Worm (Caenorhabditis elegans) whole organism, early embryonic: ENCODE results near the gene gst-38.

Experiments
- B0310.2 ChIP-seq: sonication (generic microtip); optimal IDR thresholded peaks from 2 replicates; lab custom pipeline; 2016; ENCODE audit warnings: mild to moderate bottlenecking, missing genetic modification characterization, missing compliant biosample characterization
- F13C5.2 ChIP-seq: sonication (generic microtip); optimal IDR thresholded peaks from 2 replicates; lab custom pipeline; 2017; ENCODE audit warnings: mild to moderate bottlenecking, missing genetic modification characterization, inconsistent platforms, missing compliant biosample characterization
- aly-1 ChIP-seq: sonication (generic microtip); optimal IDR thresholded peaks from 2 replicates; lab custom pipeline; 2016; ENCODE audit warnings: missing genetic modification characterization, missing compliant biosample characterization
- ama-1 ChIP-seq: fragments of 150-350 bp; optimal IDR thresholded peaks from 2 replicates; lab custom pipeline; 2014
- ceh-13 ChIP-seq: fragments of 200-800 bp; sonication (Bioruptor generic); optimal IDR thresholded peaks from 2 replicates; lab custom pipeline; 2018; ENCODE audit warnings: mild to moderate bottlenecking, missing genetic modification characterization, missing compliant biosample characterization
- ceh-36 ChIP-seq: sonication (generic microtip); optimal IDR thresholded peaks from 2 replicates; lab custom pipeline; 2016; ENCODE audit warnings: missing genetic modification characterization, inconsistent platforms, missing compliant biosample characterization
- ets-7 ChIP-seq: sonication (generic microtip); optimal IDR thresholded peaks from 2 replicates; lab custom pipeline; 2016; ENCODE audit warnings: missing genotype, missing genetic modification characterization, missing compliant biosample characterization
- flt-1 ChIP-seq: fragments of 200-800 bp; sonication (Bioruptor generic); IDR thresholded peaks from 2 replicates; pipeline ENCODE4 v1.3.6; 2022; ENCODE audit warnings: missing genetic modification characterization, missing compliant biosample characterization
- hmbx-1 ChIP-seq: sonication (generic microtip); optimal IDR thresholded peaks from 2 replicates; lab custom pipeline; 2016; ENCODE audit warnings: mild to moderate bottlenecking, missing genetic modification characterization, missing compliant biosample characterization
- hmg-4 ChIP-seq: fragments of 200-800 bp; sonication (Bioruptor generic); optimal IDR thresholded peaks from 2 replicates; lab custom pipeline; 2018; ENCODE audit warnings: mild to moderate bottlenecking, missing genetic modification characterization, missing compliant biosample characterization
- hnd-1 ChIP-seq: sonication (generic microtip); optimal IDR thresholded peaks from 2 replicates; lab custom pipeline; 2016; ENCODE audit warnings: missing genetic modification characterization, missing compliant biosample characterization
- pes-1 ChIP-seq: fragments of 200-800 bp; sonication (Bioruptor generic); IDR thresholded peaks from 2 replicates; pipeline ENCODE4 v1.3.6; 2022; ENCODE audit warnings: missing genetic modification reagents, missing genetic modification characterization, missing compliant biosample characterization
- scrt-1 ChIP-seq: fragments of 200-800 bp; sonication (Bioruptor generic); IDR thresholded peaks from 2 replicates; pipeline ENCODE4 v1.3.6; 2022; ENCODE audit warnings: missing genetic modification characterization, missing compliant biosample characterization
- sea-1 ChIP-seq: fragments of 200-800 bp; sonication (Bioruptor generic); conservative IDR thresholded peaks from 2 replicates; pipeline ENCODE4 v1.3.6; 2022; ENCODE audit warnings: missing genetic modification characterization, missing compliant biosample characterization
- tbx-11 ChIP-seq: fragments of 200-800 bp; sonication (Bioruptor generic); IDR thresholded peaks from 2 replicates; pipeline ENCODE4 v1.3.6; 2022; ENCODE audit warnings: missing genetic modification characterization, missing compliant biosample characterization
- tbx-37 ChIP-seq: fragments of 200-800 bp; sonication (Bioruptor generic); conservative IDR thresholded peaks from 2 replicates; pipeline ENCODE4 v1.3.6; 2022; ENCODE audit warnings: missing genetic modification reagents, missing genetic modification characterization, missing compliant biosample characterization
- tra-4 ChIP-seq: sonication (generic microtip); optimal IDR thresholded peaks from 2 replicates; lab custom pipeline; 2017; ENCODE audit warnings: missing genetic modification characterization, missing compliant biosample characterization

Gene gst-38

DNA sequence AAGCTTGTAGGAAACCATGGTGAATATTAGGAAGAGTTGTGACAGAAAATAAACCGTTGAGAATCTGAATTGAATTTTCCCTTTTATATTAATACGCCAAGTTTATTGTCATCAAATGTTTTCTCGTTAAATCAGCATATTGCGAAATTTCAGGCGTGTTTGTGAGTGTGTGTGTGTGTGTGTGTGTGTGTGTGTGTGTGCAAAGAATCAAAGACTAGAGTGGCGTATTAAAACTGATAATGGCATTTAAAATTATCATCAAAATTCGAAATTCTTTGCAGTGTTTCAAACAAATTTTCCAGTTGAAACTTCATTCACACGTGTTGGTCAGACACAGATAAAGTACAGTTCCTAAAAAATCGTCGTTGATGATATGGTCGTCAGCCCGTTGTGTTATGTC lies at the start of gene gst-38:
TSS of gene gst-38 (minus strand) at position 152 of the 400 bp plus-strand sequence.
- no peak for TF ChIP-seq hmg-4
- TF ChIP-seq F13C5.2 (tag; lab: Kevin White, UChicago) = no peak
- TF ChIP-seq sea-1 (GFP tag; lab: Robert Waterston, UW) = no peak
- TF ChIP-seq flt-1 (GFP tag; lab: Robert Waterston, UW) = no peak
- TF ChIP-seq tbx-11 (GFP tag; lab: Robert Waterston, UW) = no peak
- no peak for TF ChIP-seq tra-4 (tag; lab: Kevin White, UChicago)
- TF ChIP-seq ceh-13 = no peak
- no peak for TF ChIP-seq scrt-1 (GFP tag; lab: Robert Waterston, UW)
- no peak for TF ChIP-seq ama-1
- TF ChIP-seq ets-7 (tag; lab: Kevin White, UChicago) = no peak
- no peak for TF ChIP-seq hnd-1 (tag; lab: Kevin White, UChicago)
- TF ChIP-seq ceh-36 (tag; lab: Kevin White, UChicago) = no peak
- no peak for TF ChIP-seq aly-1 (tag; lab: Kevin White, UChicago)
- TF ChIP-seq tbx-37 (GFP tag; lab: Robert Waterston, UW) = no peak
- TF ChIP-seq pes-1 (GFP tag; lab: Robert Waterston, UW) = no peak
- TF ChIP-seq B0310.2 = no peak

DNA sequence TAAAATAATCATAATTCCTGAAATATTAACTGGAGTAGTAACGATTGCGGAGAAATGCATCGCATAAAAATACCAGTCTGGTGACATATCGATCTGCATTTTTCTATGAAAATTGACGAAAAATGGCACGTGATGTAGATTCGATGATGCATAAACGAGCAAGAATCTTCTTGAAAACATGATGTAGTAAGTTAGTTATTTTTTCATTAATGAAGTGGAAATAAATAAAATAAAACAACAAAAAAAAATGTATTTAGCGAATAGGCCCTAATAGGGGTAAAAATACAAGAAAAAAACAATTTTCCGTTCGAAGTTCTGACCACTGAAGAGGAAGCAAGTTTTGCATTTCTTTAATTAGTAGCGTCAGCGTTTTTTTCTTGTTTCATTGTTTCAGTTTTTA lies 49.2 kb upstream of the gst-38 start, which contains the start of gene sri-2:
TSS of gene sri-2 (minus strand) at position 101 of the 400 bp plus-strand sequence.
- no peak for TF ChIP-seq hnd-1 (tag; lab: Kevin White, UChicago)
- no peak for TF ChIP-seq B0310.2
- no peak for TF ChIP-seq ceh-36 (tag; lab: Kevin White, UChicago)
- TF ChIP-seq hmg-4 = no peak
- no peak for TF ChIP-seq aly-1 (tag; lab: Kevin White, UChicago)
- TF ChIP-seq F13C5.2 (tag; lab: Kevin White, UChicago) = no peak

DNA sequence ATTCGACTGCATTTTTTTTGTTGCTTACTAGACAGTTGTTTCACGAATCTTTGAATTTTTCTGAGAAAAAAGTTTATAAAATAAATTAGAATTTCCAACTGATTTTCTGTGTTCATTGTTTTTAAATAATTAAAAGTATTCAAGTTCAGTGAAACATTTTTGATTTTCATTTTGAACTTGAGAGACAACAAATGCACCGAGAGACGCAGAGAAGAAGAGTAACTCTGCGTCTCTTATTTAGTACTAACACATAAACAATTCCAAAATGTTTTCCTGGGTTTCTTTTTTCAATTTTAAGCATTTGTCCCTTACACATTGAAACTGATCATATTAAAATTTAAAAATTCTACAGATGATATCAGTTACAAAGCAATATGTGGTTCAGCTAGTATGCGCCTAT lies 43.6 kb upstream of the gst-38 start:
- TF ChIP-seq ama-1 (no peak), aly-1 (tag; lab: Kevin White, UChicago) (no peak), tbx-11 (GFP tag; lab: Robert Waterston, UW) (no peak), tra-4 (tag; lab: Kevin White, UChicago) (no peak), scrt-1 (GFP tag; lab: Robert Waterston, UW) (no peak), F13C5.2 (tag; lab: Kevin White, UChicago) (no peak), B0310.2 (no peak)

DNA sequence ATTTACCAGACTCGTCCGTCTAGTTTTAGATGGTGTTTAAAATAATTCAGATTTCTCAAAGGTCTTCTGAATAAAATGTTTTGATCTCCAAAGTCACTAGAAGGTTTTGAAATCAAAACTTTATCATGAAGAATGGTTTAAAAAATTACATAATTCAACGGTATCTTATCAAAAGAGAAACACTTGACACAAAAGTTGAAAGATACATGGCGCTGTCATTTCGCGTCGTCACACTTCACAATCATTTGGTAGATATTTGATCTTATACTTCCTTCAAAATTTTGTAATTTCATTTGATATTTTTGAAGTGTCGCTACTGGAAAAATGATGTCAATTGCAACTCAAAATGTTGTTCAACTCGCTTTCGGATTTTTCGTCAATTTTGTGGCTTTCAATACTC lies 41.2 kb upstream of the gst-38 start, which contains the start of gene F36G9.3:
TSS of gene F36G9.3 (plus strand) at position 301 of the 400 bp plus-strand sequence.
- TF ChIP-seq ceh-13 = no peak
- TF ChIP-seq ceh-36 (tag; lab: Kevin White, UChicago) = no peak
- no peak for TF ChIP-seq tbx-11 (GFP tag; lab: Robert Waterston, UW)
- TF ChIP-seq sea-1 (GFP tag; lab: Robert Waterston, UW) = no peak
- no peak for TF ChIP-seq hmg-4
- TF ChIP-seq pes-1 (GFP tag; lab: Robert Waterston, UW) = no peak
- no peak for TF ChIP-seq F13C5.2 (tag; lab: Kevin White, UChicago)
- no peak for TF ChIP-seq tbx-37 (GFP tag; lab: Robert Waterston, UW)
- TF ChIP-seq ama-1 = no peak
- TF ChIP-seq hmbx-1 (tag; lab: Kevin White, UChicago) = no peak

DNA sequence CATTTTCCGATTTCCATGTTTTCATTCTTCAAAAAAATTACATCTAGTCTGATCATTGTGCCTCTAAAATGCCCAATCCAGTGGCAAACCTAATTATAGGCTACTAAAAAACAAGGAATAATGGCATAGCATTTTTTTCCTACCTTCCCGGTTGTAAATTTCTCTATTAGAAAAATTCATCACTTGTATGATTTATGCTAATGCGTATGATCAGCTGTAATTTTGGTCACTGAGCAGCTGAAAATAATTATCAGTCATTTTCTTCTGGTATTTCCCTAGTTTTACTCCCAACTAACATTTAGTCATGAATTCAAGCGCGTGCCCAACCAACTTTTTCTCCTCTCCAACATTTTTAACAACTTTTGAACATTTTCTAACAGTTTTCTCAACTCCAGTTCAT lies 39.6 kb upstream of the gst-38 start, which contains the start of gene srh-186:
TSS of gene srh-186 (plus strand) at position 301 of the 400 bp plus-strand sequence.
- TF ChIP-seq ama-1 = no peak
- no peak for TF ChIP-seq hnd-1 (tag; lab: Kevin White, UChicago)
- TF ChIP-seq ceh-13 = no peak
- TF ChIP-seq sea-1 (GFP tag; lab: Robert Waterston, UW) = no peak
- TF ChIP-seq flt-1 (GFP tag; lab: Robert Waterston, UW) = no peak
- TF ChIP-seq aly-1 (tag; lab: Kevin White, UChicago) = no peak
- TF ChIP-seq B0310.2 = no peak
- TF ChIP-seq tra-4 (tag; lab: Kevin White, UChicago) = no peak
- TF ChIP-seq F13C5.2 (tag; lab: Kevin White, UChicago) = no peak
- no peak for TF ChIP-seq hmbx-1 (tag; lab: Kevin White, UChicago)

DNA sequence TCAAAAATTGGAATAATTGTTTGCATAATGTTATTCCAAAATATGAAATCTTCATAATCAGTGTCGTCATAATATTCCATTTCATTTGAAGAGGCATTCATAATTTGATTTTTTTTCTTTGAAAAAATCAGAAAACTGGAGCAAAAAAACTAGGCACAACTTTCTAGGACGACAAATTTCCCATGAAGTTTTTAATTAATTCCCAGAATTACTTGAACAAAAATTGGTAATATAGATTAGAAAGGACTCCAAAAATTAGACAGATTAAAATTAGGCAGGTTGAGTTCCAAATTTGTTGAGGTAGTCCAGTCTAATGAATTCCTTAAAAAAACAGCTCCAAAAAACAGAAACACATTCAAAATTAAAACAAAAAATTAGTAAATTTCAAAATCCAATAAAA lies 39.1 kb upstream of the gst-38 start, which contains the start of gene srw-57:
TSS of gene srw-57 (minus strand) at position 101 of the 400 bp plus-strand sequence.
- TF ChIP-seq hmbx-1 (tag; lab: Kevin White, UChicago) (no peak), aly-1 (tag; lab: Kevin White, UChicago) (no peak)

DNA sequence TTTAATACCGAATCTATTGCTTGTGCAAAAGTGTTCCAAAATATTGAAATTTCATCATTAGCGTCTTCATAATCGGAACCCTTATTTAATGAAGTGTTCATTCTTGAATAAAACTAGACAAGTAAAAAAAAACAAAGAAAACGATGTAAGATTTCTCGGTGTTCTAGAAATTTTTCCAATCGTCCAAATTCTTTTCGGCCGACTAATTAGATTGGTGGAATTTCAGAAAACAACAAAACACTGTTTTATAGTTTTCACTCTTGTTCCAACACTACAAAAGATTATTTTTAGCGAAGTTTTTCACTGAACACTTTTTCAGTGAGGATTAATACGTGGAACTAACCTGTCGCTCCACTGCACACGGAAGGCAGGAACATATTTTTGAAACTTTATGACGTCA lies 36.9 kb upstream of the gst-38 start, which contains the start of gene srw-56:
TSS of gene srw-56 (minus strand) at position 101 of the 400 bp plus-strand sequence.
- TF ChIP-seq tbx-37 (GFP tag; lab: Robert Waterston, UW) = no peak
- no peak for TF ChIP-seq ceh-13
- no peak for TF ChIP-seq hmg-4
- no peak for TF ChIP-seq hmbx-1 (tag; lab: Kevin White, UChicago)
- TF ChIP-seq aly-1 (tag; lab: Kevin White, UChicago) = no peak
- no peak for TF ChIP-seq sea-1 (GFP tag; lab: Robert Waterston, UW)
- no peak for TF ChIP-seq tbx-11 (GFP tag; lab: Robert Waterston, UW)
- no peak for TF ChIP-seq flt-1 (GFP tag; lab: Robert Waterston, UW)
- TF ChIP-seq ama-1 = no peak

DNA sequence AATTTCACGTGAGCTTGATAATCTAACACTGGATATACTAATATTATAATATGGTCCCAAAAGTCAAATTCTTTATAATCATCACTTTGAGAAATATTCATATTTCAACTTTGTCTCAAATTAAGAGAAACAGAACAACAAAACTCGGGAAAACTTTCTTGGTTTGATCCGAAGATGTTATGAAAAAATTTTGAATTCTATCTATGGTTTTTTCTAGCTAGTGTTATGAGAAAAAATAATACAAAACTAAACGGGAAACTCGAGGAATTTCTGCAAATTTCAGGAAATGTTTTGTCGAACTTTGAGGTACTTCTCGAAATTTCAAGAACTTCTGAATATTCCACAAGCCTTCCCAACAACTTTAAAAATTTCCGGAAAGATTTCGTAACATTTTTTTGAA lies 35.0 kb upstream of the gst-38 start, which contains the start of gene srw-59:
TSS of gene srw-59 (minus strand) at position 101 of the 400 bp plus-strand sequence.
- TF ChIP-seq hnd-1 (tag; lab: Kevin White, UChicago) = no peak
- no peak for TF ChIP-seq ceh-36 (tag; lab: Kevin White, UChicago)
- no peak for TF ChIP-seq hmg-4
- no peak for TF ChIP-seq ama-1
- TF ChIP-seq sea-1 (GFP tag; lab: Robert Waterston, UW) = no peak
- TF ChIP-seq tbx-37 (GFP tag; lab: Robert Waterston, UW) = no peak
- TF ChIP-seq ets-7 (tag; lab: Kevin White, UChicago) = no peak
- TF ChIP-seq aly-1 (tag; lab: Kevin White, UChicago) = no peak
- TF ChIP-seq tbx-11 (GFP tag; lab: Robert Waterston, UW) = no peak
- no peak for TF ChIP-seq ceh-13
